Fruit fly (Drosophila melanogaster) whole organism, pupa: ENCODE data around the gene Ibf1.

Source experiments
- CG14655 ChIP-seq: fragments of 200-800 bp; sonication (Bioruptor generic); optimal IDR thresholded peaks from 3 replicates; lab custom pipeline; 2017; ENCODE audit warnings: mild to moderate bottlenecking, missing biosample characterization, missing genetic modification reagents, missing genetic modification characterization
- CG34367 ChIP-seq: fragments of 200-800 bp; sonication (Bioruptor generic); optimal IDR thresholded peaks from 2 replicates; lab custom pipeline; 2018; ENCODE audit warnings: missing biosample characterization, mild to moderate bottlenecking, missing genetic modification characterization
- CG4496 ChIP-seq: fragments of 200-800 bp; sonication (Bioruptor generic); IDR thresholded peaks from 3 replicates; pipeline ENCODE4 v1.3.6; 2022; ENCODE audit warnings: missing biosample characterization, missing genetic modification characterization
- CG8301 ChIP-seq: fragments of 200-800 bp; sonication (Bioruptor generic); optimal IDR thresholded peaks from 2 replicates; lab custom pipeline; 2018; ENCODE audit warnings: missing biosample characterization, mild to moderate bottlenecking, missing genetic modification characterization

- TF ChIP-seq CG34367 (peak; percentile 2), CG4496 (GFP tag; lab: Robert Waterston, UW) (peak; percentile 71), CG8301 (tag; lab: Kevin White, UChicago) (no peak), CG14655 (no peak)
These were observed 32.6 kb upstream of the Ibf1 start for dm6 chr3R:9226146-9226545.
